Fruit fly (Drosophila melanogaster) whole organism, embryonic: ENCODE data around the gene CG14102.

Source experiments
- CG17829 ChIP-seq: fragments of 200-800 bp; optimal IDR thresholded peaks from 2 replicates; lab custom pipeline; 2019; ENCODE audit warnings: missing biosample characterization, mild to moderate bottlenecking, missing genetic modification characterization, moderate library complexity
- NC2α ChIP-seq: fragments of 200-800 bp; sonication (Bioruptor generic); optimal IDR thresholded peaks from 2 replicates; lab custom pipeline; 2016; ENCODE audit warnings: missing biosample characterization, missing genetic modification characterization

dm6 chr3L:19844507-19844906 lies 43.4 kb upstream of the CG14102 start:
- TF ChIP-seq CG17829 (tag; lab: Kevin White, UChicago) (no peak), NC2α (GFP tag; lab: Kevin White, UChicago) (no peak)
